Worm (Caenorhabditis elegans) whole organism, mixed stage, embryonic: ENCODE data around the gene tsp-11.

Experiments used
- M03D4.4 ChIP-seq: sonication (generic microtip); optimal IDR thresholded peaks from 2 replicates; lab custom pipeline; 2017; ENCODE audit warnings: mild to moderate bottlenecking, missing genetic modification characterization, missing compliant biosample characterization
- bed-3 ChIP-seq: fragments of 200-800 bp; sonication (Bioruptor generic); optimal IDR thresholded peaks from 3 replicates; lab custom pipeline; 2018; ENCODE audit warnings: mild to moderate bottlenecking, missing genetic modification characterization, moderate library complexity, missing compliant biosample characterization
- ceh-39 ChIP-seq: fragments of 150-350 bp; optimal IDR thresholded peaks from 2 replicates; lab custom pipeline; 2014; ENCODE audit warnings: missing biosample characterization, missing genetic modification characterization
- ceh-43 ChIP-seq: fragments of 200-800 bp; sonication (Bioruptor generic); optimal IDR thresholded peaks from 2 replicates; lab custom pipeline; 2018; ENCODE audit warnings: mild to moderate bottlenecking, missing genetic modification characterization, moderate library complexity, missing compliant biosample characterization
- ceh-83 ChIP-seq: fragments of 200-800 bp; sonication (Bioruptor generic); optimal IDR thresholded peaks from 2 replicates; lab custom pipeline; 2018; ENCODE audit warnings: mild to moderate bottlenecking, missing genetic modification characterization, missing compliant biosample characterization
- ces-1 ChIP-seq: fragments of 150-350 bp; optimal IDR thresholded peaks from 2 replicates; lab custom pipeline; 2014; ENCODE audit warnings: missing biosample characterization, missing genetic modification reagents, missing genetic modification characterization
- cnd-1 ChIP-seq: fragments of 200-800 bp; sonication (Bioruptor generic); optimal IDR thresholded peaks from 2 replicates; lab custom pipeline; 2018; ENCODE audit warnings: mild to moderate bottlenecking, missing genetic modification characterization, missing compliant biosample characterization
- drap-1 ChIP-seq: fragments of 200-800 bp; sonication (Bioruptor generic); optimal IDR thresholded peaks from 3 replicates; lab custom pipeline; 2018; ENCODE audit warnings: mild to moderate bottlenecking, missing genetic modification characterization, missing compliant biosample characterization
- elt-3 ChIP-seq: fragments of 150-350 bp; optimal IDR thresholded peaks from 2 replicates; lab custom pipeline; 2014; ENCODE audit warnings: missing biosample characterization, missing genetic modification characterization
- flh-1 ChIP-seq: fragments of 200-800 bp; sonication (Bioruptor generic); optimal IDR thresholded peaks from 2 replicates; lab custom pipeline; 2018; ENCODE audit warnings: mild to moderate bottlenecking, missing genetic modification characterization, moderate library complexity, missing compliant biosample characterization
- hlh-1 ChIP-seq: fragments of 150-350 bp; optimal IDR thresholded peaks from 2 replicates; lab custom pipeline; 2014; ENCODE audit warnings: missing biosample characterization, missing genetic modification reagents, missing genetic modification characterization
- lin-13 ChIP-seq: fragments of 150-350 bp; optimal IDR thresholded peaks from 2 replicates; lab custom pipeline; 2014; ENCODE audit warnings: missing biosample characterization, missing genetic modification characterization
- lsy-2 ChIP-seq: fragments of 150-350 bp; optimal IDR thresholded peaks from 2 replicates; lab custom pipeline; 2014; ENCODE audit warnings: missing biosample characterization, missing genetic modification characterization
- mab-5 ChIP-seq: fragments of 150-350 bp; optimal IDR thresholded peaks from 2 replicates; lab custom pipeline; 2014; ENCODE audit warnings: missing biosample characterization, missing genetic modification characterization
- mep-1 ChIP-seq: fragments of 150-350 bp; optimal IDR thresholded peaks from 2 replicates; lab custom pipeline; 2017; ENCODE audit warnings: missing biosample characterization, missing genetic modification reagents, missing genetic modification characterization, inconsistent platforms
- nhr-12 ChIP-seq: fragments of 150-350 bp; optimal IDR thresholded peaks from 2 replicates; lab custom pipeline; 2014; ENCODE audit warnings: missing biosample characterization, missing genetic modification characterization
- nhr-28 ChIP-seq: fragments of 150-350 bp; optimal IDR thresholded peaks from 2 replicates; lab custom pipeline; 2014; ENCODE audit warnings: missing biosample characterization, missing genetic modification characterization
- nhr-76 ChIP-seq: sonication (generic microtip); optimal IDR thresholded peaks from 2 replicates; lab custom pipeline; 2017; ENCODE audit warnings: missing biosample characterization, missing genetic modification characterization
- pha-4 ChIP-seq: fragments of 150-350 bp; optimal IDR thresholded peaks from 2 replicates; lab custom pipeline; 2018; ENCODE audit warnings: missing biosample characterization, missing genetic modification reagents, missing genetic modification characterization
- sptf-1 ChIP-seq: sonication (generic microtip); optimal IDR thresholded peaks from 2 replicates; lab custom pipeline; 2017; ENCODE audit warnings: mild to moderate bottlenecking, missing genetic modification characterization, moderate library complexity, missing compliant biosample characterization
- tbx-8 ChIP-seq: fragments of 200-800 bp; sonication (Bioruptor generic); optimal IDR thresholded peaks from 2 replicates; lab custom pipeline; 2018; ENCODE audit warnings: mild to moderate bottlenecking, missing genetic modification characterization, moderate library complexity, missing compliant biosample characterization
- unc-120 ChIP-seq: sonication (generic microtip); optimal IDR thresholded peaks from 2 replicates; lab custom pipeline; 2017; ENCODE audit warnings: missing genetic modification characterization, missing compliant biosample characterization; ENCODE audit not compliant: poor library complexity, severe bottlenecking
- unc-39 ChIP-seq: fragments of 150-350 bp; optimal IDR thresholded peaks from 2 replicates; lab custom pipeline; 2014; ENCODE audit warnings: missing biosample characterization, missing genetic modification characterization
- unc-62 ChIP-seq: fragments of 150-350 bp; optimal IDR thresholded peaks from 2 replicates; lab custom pipeline; 2014; ENCODE audit warnings: missing biosample characterization, missing genetic modification reagents, missing genetic modification characterization
- zip-8 ChIP-seq: fragments of 150-350 bp; optimal IDR thresholded peaks from 2 replicates; lab custom pipeline; 2014; ENCODE audit warnings: missing biosample characterization, missing genetic modification characterization
- ztf-11 ChIP-seq: fragments of 150-350 bp; optimal IDR thresholded peaks from 2 replicates; lab custom pipeline; 2014; ENCODE audit warnings: missing biosample characterization, missing genetic modification characterization

tsp-11 gene

DNA sequence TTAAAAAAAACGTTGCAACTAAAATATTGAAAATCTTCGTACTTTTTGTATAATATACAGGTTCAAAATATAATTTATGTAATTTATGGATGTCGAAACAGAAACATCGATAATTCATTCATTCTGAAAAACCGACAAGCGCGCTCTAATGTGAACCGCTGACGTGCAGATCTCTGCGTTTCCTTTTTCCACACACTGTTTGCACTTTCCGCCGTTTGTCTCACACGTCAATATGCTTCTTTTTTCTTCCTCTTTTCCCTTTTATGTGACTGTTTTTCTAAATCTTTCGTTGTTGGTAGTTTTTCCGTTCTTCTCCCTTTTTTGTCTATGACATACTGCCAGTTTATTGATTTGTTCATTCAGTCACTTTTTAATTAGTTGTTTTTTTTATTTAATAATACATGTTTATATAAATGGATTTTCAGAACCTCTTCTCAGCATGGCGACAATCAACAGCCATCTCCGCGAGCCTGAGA is 12.7 kb upstream of the tsp-11 start, which contains the start of gene tmbi-4:
Gene tmbi-4 (plus strand): TSS at position 426 of the 476 bp plus-strand sequence.
- no peak for TF ChIP-seq nhr-76 (tag; lab: Kevin White, UChicago)
- TF ChIP-seq mep-1 (tag; lab: Kevin White, UChicago), result peak; percentile 26
- peak; percentile 44 for TF ChIP-seq ces-1 (GFP tag; lab: Kevin White, UChicago)
- peak; percentile 44 for TF ChIP-seq ceh-39 (tag; lab: Kevin White, UChicago)
- TF ChIP-seq hlh-1 (tag; lab: Kevin White, UChicago), result peak; percentile 59
- no peak for TF ChIP-seq lsy-2 (tag; lab: Kevin White, UChicago)
- TF ChIP-seq ceh-83 (GFP tag; lab: Kevin White, UChicago), result no peak
- TF ChIP-seq sptf-1, result no peak
- TF ChIP-seq zip-8, result no peak

- TF ChIP-seq flh-1 (no peak), nhr-76 (tag; lab: Kevin White, UChicago) (no peak), ztf-11 (no peak), ceh-43 (GFP tag; lab: Kevin White, UChicago) (no peak), hlh-1 (tag; lab: Kevin White, UChicago) (no peak), mab-5 (no peak), elt-3 (no peak), mep-1 (tag; lab: Kevin White, UChicago) (no peak), lin-13 (tag; lab: Kevin White, UChicago) (no peak), ces-1 (GFP tag; lab: Kevin White, UChicago) (no peak)
Measured at ce11 chrX:9154216-9154615, 8.7 kb upstream of the tsp-11 start, which contains the start of gene B0563.7. Gene B0563.7, minus strand, starts transcription at chrX:9154316.

- no peak for TF ChIP-seq lsy-2 (tag; lab: Kevin White, UChicago)
- no peak for TF ChIP-seq bed-3 (GFP tag; lab: Kevin White, UChicago)
- TF ChIP-seq ceh-39 (tag; lab: Kevin White, UChicago), result no peak
- no peak for TF ChIP-seq unc-120 (tag; lab: Kevin White, UChicago)
- TF ChIP-seq drap-1 (GFP tag; lab: Kevin White, UChicago), result no peak
Measured at ce11 chrX:9155751-9156150, 7.2 kb upstream of the tsp-11 start.

DNA sequence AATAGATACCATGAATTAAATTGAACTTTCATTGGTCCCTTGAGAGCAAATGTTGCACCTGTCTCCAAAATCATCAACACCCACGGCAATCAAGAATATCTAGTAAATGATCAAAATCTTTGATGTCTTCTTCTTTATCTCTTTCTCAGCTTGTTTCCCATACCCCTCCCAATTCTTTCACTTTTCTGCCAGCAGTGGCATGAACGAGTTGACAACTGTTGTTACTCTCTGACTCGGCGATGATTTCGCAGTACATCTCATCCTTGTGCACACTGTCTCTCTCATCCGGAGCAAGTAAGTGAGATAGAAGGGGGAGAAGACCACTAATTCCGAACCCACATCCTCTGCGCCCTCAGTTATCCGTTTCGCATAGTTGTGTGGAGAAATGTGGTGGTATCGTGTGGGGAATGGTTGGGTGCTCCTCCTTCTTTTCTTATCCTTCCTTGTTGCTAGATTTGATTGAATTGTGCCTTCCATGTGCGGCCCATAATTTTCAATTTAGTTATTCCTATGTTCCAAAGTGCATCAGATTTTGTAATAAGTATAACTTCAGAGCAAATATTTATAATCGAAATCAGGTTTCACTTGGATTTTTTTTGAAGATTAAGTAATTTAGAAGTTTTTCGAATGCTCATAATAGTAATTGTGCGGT is 1.6 kb upstream of the tsp-11 start:
- TF ChIP-seq flh-1 (no peak), drap-1 (GFP tag; lab: Kevin White, UChicago) (no peak), unc-62 (GFP tag; lab: Kevin White, UChicago) (peak; percentile 66), lin-13 (tag; lab: Kevin White, UChicago) (no peak), nhr-76 (tag; lab: Kevin White, UChicago) (no peak), ces-1 (GFP tag; lab: Kevin White, UChicago) (peak; percentile 88), ceh-83 (GFP tag; lab: Kevin White, UChicago) (no peak), ztf-11 (no peak), unc-39 (no peak), sptf-1 (no peak), M03D4.4 (tag; lab: Kevin White, UChicago) (no peak), pha-4 (tag; lab: Kevin White, UChicago) (no peak), hlh-1 (tag; lab: Kevin White, UChicago) (peak; percentile 96), bed-3 (GFP tag; lab: Kevin White, UChicago) (no peak), unc-120 (tag; lab: Kevin White, UChicago) (peak; percentile 73), nhr-12 (no peak), tbx-8 (GFP tag; lab: Kevin White, UChicago) (no peak), nhr-28 (no peak), elt-3 (no peak), ceh-43 (GFP tag; lab: Kevin White, UChicago) (no peak)

DNA sequence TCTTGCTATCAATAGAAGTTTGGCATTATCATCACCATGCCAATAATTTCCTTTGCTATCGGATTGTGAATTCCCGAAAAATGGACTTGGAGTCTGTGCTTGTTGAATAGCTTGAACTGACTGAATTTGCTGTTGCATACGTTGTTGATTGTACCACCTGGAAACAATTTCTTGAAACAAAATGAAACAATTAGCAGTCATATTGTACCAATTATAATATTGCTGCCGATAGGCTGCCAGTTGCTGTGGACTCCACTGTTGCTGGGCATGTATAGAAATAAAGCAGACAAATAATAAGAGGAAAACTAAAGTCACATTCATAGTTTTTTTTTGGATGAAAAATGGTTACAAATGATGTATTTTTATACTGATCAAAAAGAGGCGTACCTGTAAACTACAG is 4.0 kb downstream of the tsp-11 start, which contains the start of gene B0563.10:
Gene B0563.10 (minus strand): TSS at position 325 of the 400 bp plus-strand sequence.
- TF ChIP-seq nhr-76 (tag; lab: Kevin White, UChicago) (no peak), tbx-8 (GFP tag; lab: Kevin White, UChicago) (no peak), sptf-1 (no peak), lin-13 (tag; lab: Kevin White, UChicago) (no peak), nhr-12 (no peak), unc-39 (no peak), unc-62 (GFP tag; lab: Kevin White, UChicago) (no peak), flh-1 (no peak), mep-1 (tag; lab: Kevin White, UChicago) (no peak), cnd-1 (tag; lab: Kevin White, UChicago) (no peak)

DNA sequence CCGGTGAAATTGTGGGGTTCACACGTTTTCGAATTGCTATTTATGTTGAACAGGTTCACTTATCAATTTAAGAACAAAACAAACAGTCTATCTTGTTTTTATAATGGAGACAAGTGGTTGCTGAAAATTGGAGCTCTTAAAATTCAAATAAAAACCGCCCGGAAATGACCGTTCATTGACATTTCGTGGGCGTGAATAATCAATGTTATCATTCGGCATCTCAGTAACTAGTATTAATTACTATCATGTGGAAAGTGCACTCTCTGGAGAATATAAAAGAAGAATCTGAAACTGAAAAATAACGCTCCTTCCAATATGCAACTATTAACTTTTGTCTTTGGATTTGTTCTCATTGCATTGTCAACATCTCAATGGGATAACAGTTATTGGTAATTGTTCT is 5.3 kb downstream of the tsp-11 start, which contains the start of gene B0563.9:
Gene B0563.9 (plus strand): TSS at position 301 of the 400 bp plus-strand sequence.
- no peak for TF ChIP-seq mab-5
